Worm (Caenorhabditis elegans): ENCODE measurements around the gene C41A3.2.

ce11 chrX:5386558-5386957 lies 27.6 kb downstream of the C41A3.2 start, which contains the start of gene kcnl-3:
- TF ChIP-seq unc-62 (GFP tag; optimal IDR thresholded peaks at IDR 0.05 in 1 of 2) (no peak), unc-62 (tag; optimal IDR thresholded peaks at IDR 0.05) (no peak), R02D3.7 (tag; optimal IDR thresholded peaks at IDR 0.05) (no peak), dmd-9 (GFP tag; IDR thresholded peaks at IDR 0.05) (no peak), lin-39 (tag; optimal IDR thresholded peaks at IDR 0.05) (no peak), fkh-10 (GFP tag; optimal IDR thresholded peaks at IDR 0.05) (no peak), pqm-1 (tag; optimal IDR thresholded peaks at IDR 0.05) (no peak), D1046.2 (GFP tag; IDR thresholded peaks at IDR 0.05) (no peak), tra-1 (GFP tag; IDR thresholded peaks at IDR 0.05) (no peak), unc-39 (tag; optimal IDR thresholded peaks at IDR 0.05) (no peak), mxl-2 (GFP tag; conservative IDR thresholded peaks at IDR 0.05) (no peak), nhr-76 (tag; optimal IDR thresholded peaks at IDR 0.05) (no peak), madf-5 (GFP tag; IDR thresholded peaks at IDR 0.05) (no peak), lin-15B (tag; optimal IDR thresholded peaks at IDR 0.05) (no peak), ces-1 (GFP tag; optimal IDR thresholded peaks at IDR 0.05) (no peak)

All from whole organism, L4 larva.